Worm (Caenorhabditis elegans) whole organism, L1 larva: Measurements from ENCODE around the gene clec-63.

ENCODE experiments used
- C34B4.2 ChIP-seq: sonication (generic microtip); optimal IDR thresholded peaks from 2 replicates; lab custom pipeline; 2017; ENCODE audit warnings: mild to moderate bottlenecking, missing genetic modification characterization, missing compliant biosample characterization
- blmp-1 ChIP-seq: fragments of 150-350 bp; optimal IDR thresholded peaks from 2 replicates; lab custom pipeline; 2014; ENCODE audit warnings: missing biosample characterization, missing genetic modification characterization
- ceh-90 ChIP-seq: sonication (generic microtip); optimal IDR thresholded peaks from 2 replicates; lab custom pipeline; 2016; ENCODE audit warnings: missing genetic modification characterization, missing compliant biosample characterization
- egl-27 ChIP-seq, 2 experiments: fragments of 150-350 bp in 1 of 2; sonication (generic microtip); optimal IDR thresholded peaks; 3 replicates each; lab custom pipeline; 2017 to 2018; ENCODE audit warnings: missing biosample characterization in 2 of 2, missing genetic modification characterization in 2 of 2, missing genetic modification reagents in 2 of 2
- lin-15B ChIP-seq: fragments of 150-350 bp; sonication (generic microtip); optimal IDR thresholded peaks from 3 replicates; lab custom pipeline; 2014; ENCODE audit warnings: missing biosample characterization, missing genetic modification characterization
- lin-39 ChIP-seq: fragments of 150-350 bp; optimal IDR thresholded peaks from 2 replicates; lab custom pipeline; 2014; ENCODE audit warnings: missing biosample characterization, missing genetic modification reagents, missing genetic modification characterization
- mab-9 ChIP-seq: fragments of 200-800 bp; sonication (Bioruptor generic); IDR thresholded peaks from 2 replicates; pipeline ENCODE4 v1.3.6; 2022; ENCODE audit warnings: missing genetic modification reagents, missing genetic modification characterization, missing compliant biosample characterization
- pax-3 ChIP-seq: fragments of 200-800 bp; sonication (Bioruptor generic); optimal IDR thresholded peaks from 2 replicates; lab custom pipeline; 2018; ENCODE audit warnings: mild to moderate bottlenecking, missing genetic modification characterization, moderate library complexity, missing compliant biosample characterization
- pqm-1 ChIP-seq: sonication (generic microtip); optimal IDR thresholded peaks from 3 replicates; lab custom pipeline; 2017; ENCODE audit warnings: missing biosample characterization, missing genetic modification characterization
- skn-1 ChIP-seq: fragments of 150-350 bp; optimal IDR thresholded peaks from 2 replicates; lab custom pipeline; 2014; ENCODE audit warnings: missing biosample characterization, missing genetic modification characterization

- TF ChIP-seq C34B4.2 (tag; lab: Kevin White, UChicago) = no peak
- no peak for TF ChIP-seq ceh-90 (tag; lab: Kevin White, UChicago)
- no peak for TF ChIP-seq egl-27 (tag; optimal IDR thresholded peaks at IDR 0.05; lab: Kevin White, UChicago)
- no peak for TF ChIP-seq lin-39 (tag; lab: Kevin White, UChicago)
- no peak for TF ChIP-seq pqm-1 (tag; lab: Kevin White, UChicago)
- no peak for TF ChIP-seq skn-1 (tag; lab: Kevin White, UChicago)
- TF ChIP-seq mab-9 = no peak
- no peak for TF ChIP-seq pax-3 (tag; lab: Kevin White, UChicago)
- no peak for TF ChIP-seq blmp-1 (tag; lab: Kevin White, UChicago)
- no peak for TF ChIP-seq lin-15B (tag; lab: Kevin White, UChicago)
These were observed 11.6 kb downstream of the clec-63 start, which contains the start of gene nspb-11 for ce11 chrII:12907070-12907469.
